Fruit fly (Drosophila melanogaster) whole organism, pupa: Measurements from ENCODE around the gene CG46307.

Experiments used
- CG10348 ChIP-seq: fragments of 200-800 bp; sonication (Bioruptor generic); IDR thresholded peaks from 2 replicates; pipeline ENCODE4 v1.3.6; 2022; ENCODE audit warnings: missing biosample characterization, missing genetic modification characterization
- CG13204 ChIP-seq: fragments of 200-800 bp; sonication (Bioruptor generic); optimal IDR thresholded peaks from 2 replicates; lab custom pipeline; 2018; ENCODE audit warnings: missing biosample characterization, mild to moderate bottlenecking, missing genetic modification characterization, moderate library complexity
- CG14655 ChIP-seq: fragments of 200-800 bp; sonication (Bioruptor generic); optimal IDR thresholded peaks from 3 replicates; lab custom pipeline; 2017; ENCODE audit warnings: mild to moderate bottlenecking, missing biosample characterization, missing genetic modification reagents, missing genetic modification characterization
- CG32121 ChIP-seq: fragments of 200-800 bp; sonication (Bioruptor generic); IDR thresholded peaks from 2 replicates; pipeline ENCODE4 v1.3.6; 2022; ENCODE audit warnings: missing biosample characterization, missing genetic modification characterization
- CG34367 ChIP-seq: fragments of 200-800 bp; sonication (Bioruptor generic); optimal IDR thresholded peaks from 2 replicates; lab custom pipeline; 2018; ENCODE audit warnings: missing biosample characterization, mild to moderate bottlenecking, missing genetic modification characterization
- CG4496 ChIP-seq: fragments of 200-800 bp; sonication (Bioruptor generic); IDR thresholded peaks from 3 replicates; pipeline ENCODE4 v1.3.6; 2022; ENCODE audit warnings: missing biosample characterization, missing genetic modification characterization
- CG8159 ChIP-seq: fragments of 200-800 bp; sonication (Bioruptor generic); optimal IDR thresholded peaks from 3 replicates; lab custom pipeline; 2018; ENCODE audit warnings: missing biosample characterization, mild to moderate bottlenecking, missing genetic modification characterization, moderate library complexity
- CG8301 ChIP-seq: fragments of 200-800 bp; sonication (Bioruptor generic); optimal IDR thresholded peaks from 2 replicates; lab custom pipeline; 2018; ENCODE audit warnings: missing biosample characterization, mild to moderate bottlenecking, missing genetic modification characterization
- D1 ChIP-seq: fragments of 200-800 bp; sonication (Bioruptor generic); optimal IDR thresholded peaks from 2 replicates; lab custom pipeline; 2018; ENCODE audit warnings: missing biosample characterization, mild to moderate bottlenecking, missing genetic modification characterization, moderate library complexity
- EcR ChIP-seq: fragments of 200-800 bp; sonication (Bioruptor generic); optimal IDR thresholded peaks from 3 replicates; lab custom pipeline; 2019; ENCODE audit warnings: missing biosample characterization, missing genetic modification characterization, mild to moderate bottlenecking, moderate library complexity, missing genetic modification reagents
- Ets98B ChIP-seq: fragments of 200-800 bp; sonication (Bioruptor generic); IDR thresholded peaks from 2 replicates; pipeline ENCODE4 v1.3.6; 2022; ENCODE audit warnings: missing biosample characterization, missing genetic modification characterization
- Snoo ChIP-seq: fragments of 200-800 bp; sonication (Bioruptor generic); optimal IDR thresholded peaks from 3 replicates; lab custom pipeline; 2017; ENCODE audit warnings: missing biosample characterization, mild to moderate bottlenecking, missing genetic modification characterization, inconsistent platforms
- fd96Ca ChIP-seq: fragments of 200-800 bp; sonication (Bioruptor generic); IDR thresholded peaks from 3 replicates; pipeline ENCODE4 v1.3.6; 2022; ENCODE audit warnings: missing biosample characterization, missing genetic modification characterization
- gl ChIP-seq: fragments of 200-800 bp; sonication (Bioruptor generic); optimal IDR thresholded peaks from 2 replicates; lab custom pipeline; 2018; ENCODE audit warnings: missing biosample characterization, mild to moderate bottlenecking, missing genetic modification characterization

DNA sequence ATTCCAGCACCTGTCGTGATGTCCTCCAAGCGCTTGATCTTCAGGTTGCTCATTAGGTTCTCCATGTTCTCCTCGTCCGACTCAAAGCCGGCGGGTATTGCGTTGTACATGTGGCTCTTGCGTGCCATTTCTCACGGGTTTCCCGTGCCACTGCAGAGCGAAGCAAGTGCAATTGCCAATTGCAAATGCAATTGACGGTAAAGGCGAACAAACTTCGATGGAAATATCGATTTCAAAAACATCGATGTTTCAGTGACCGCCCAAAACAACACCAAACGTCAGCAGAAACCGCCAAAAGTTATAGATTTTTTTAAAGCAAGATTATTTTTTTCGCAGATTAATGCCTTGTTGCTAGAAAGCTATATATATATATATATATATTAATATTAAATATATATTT, 58.5 kb downstream of the CG46307 start, which contains the start of gene Nbr:
- TF ChIP-seq CG8301 (tag; lab: Kevin White, UChicago) (no peak), D1 (tag; lab: Kevin White, UChicago) (no peak), Ets98B (GFP tag; lab: Robert Waterston, UW) (no peak), EcR (GFP tag; lab: Kevin White, UChicago) (no peak), CG13204 (no peak), CG4496 (GFP tag; lab: Robert Waterston, UW) (no peak), CG10348 (GFP tag; lab: Robert Waterston, UW) (no peak), CG32121 (no peak), Snoo (tag; lab: Kevin White, UChicago) (no peak), CG8159 (tag; lab: Kevin White, UChicago) (no peak), fd96Ca (GFP tag; lab: Robert Waterston, UW) (0 out of 3 replicates have a peak, but pooled peaks have one; percentile 25), CG14655 (GFP tag; lab: Kevin White, UChicago) (no peak), gl (no peak), CG34367 (tag; lab: Kevin White, UChicago) (no peak)
